Worm (Caenorhabditis elegans) whole organism, young adult: ENCODE data around the gene T23F6.5.

ENCODE experiments used
- B0035.1 ChIP-seq: sonication (generic microtip); optimal IDR thresholded peaks from 2 replicates; lab custom pipeline; 2016; ENCODE audit warnings: missing genetic modification characterization, mild to moderate bottlenecking, missing compliant biosample characterization, missing genotype, missing genetic modification reagents
- F57A8.1 ChIP-seq: fragments of 200-800 bp; sonication (Bioruptor generic); optimal IDR thresholded peaks from 2 replicates; lab custom pipeline; 2018; ENCODE audit warnings: mild to moderate bottlenecking, missing genetic modification characterization, moderate library complexity, missing compliant biosample characterization
- K12H6.12 ChIP-seq: fragments of 200-800 bp; sonication (Bioruptor generic); optimal IDR thresholded peaks from 2 replicates; lab custom pipeline; 2018; ENCODE audit warnings: mild to moderate bottlenecking, missing genetic modification characterization, missing compliant biosample characterization
- Y56A3A.18 ChIP-seq: fragments of 200-800 bp; sonication (Bioruptor generic); IDR thresholded peaks from 2 replicates; pipeline ENCODE4 v1.3.6; 2022; ENCODE audit warnings: missing genetic modification reagents, missing genetic modification characterization, missing compliant biosample characterization
- Y79H2A.3 ChIP-seq: fragments of 200-800 bp; sonication (Bioruptor generic); conservative IDR thresholded peaks from 2 replicates; pipeline ENCODE4 v1.3.6; 2022; ENCODE audit warnings: missing genetic modification reagents, missing genetic modification characterization, missing compliant biosample characterization
- ama-1 ChIP-seq, 3 experiments: fragments of 150-350 bp in 1 of 3; sonication (generic microtip) in 2 of 3; optimal IDR thresholded peaks; 2 replicates each; lab custom pipeline; 2014 to 2018; ENCODE audit warnings: missing biosample characterization in 2 of 3, missing genetic modification characterization in 2 of 3, missing genetic modification reagents in 2 of 3
- aptf-2 ChIP-seq: fragments of 200-800 bp; sonication (Bioruptor generic); conservative IDR thresholded peaks from 2 replicates; pipeline ENCODE4 v1.3.6; 2022; ENCODE audit warnings: missing genetic modification reagents, missing genetic modification characterization, missing compliant biosample characterization
- aptf-3 ChIP-seq: fragments of 200-800 bp; sonication (Bioruptor generic); IDR thresholded peaks from 2 replicates; pipeline ENCODE4 v1.3.6; 2022; ENCODE audit warnings: missing genetic modification characterization, missing compliant biosample characterization
- attf-3 ChIP-seq: fragments of 200-800 bp; sonication (Bioruptor generic); conservative IDR thresholded peaks from 2 replicates; pipeline ENCODE4 v1.3.6; 2022; ENCODE audit warnings: missing genetic modification reagents, missing genetic modification characterization, missing compliant biosample characterization
- ceh-27 ChIP-seq: fragments of 200-800 bp; sonication (Bioruptor generic); optimal IDR thresholded peaks from 2 replicates; lab custom pipeline; 2018; ENCODE audit warnings: mild to moderate bottlenecking, missing genetic modification characterization, moderate library complexity, missing compliant biosample characterization
- ceh-79 ChIP-seq: sonication (generic microtip); optimal IDR thresholded peaks from 2 replicates; lab custom pipeline; 2017; ENCODE audit warnings: mild to moderate bottlenecking, missing genetic modification characterization, missing compliant biosample characterization
- ceh-91 ChIP-seq: fragments of 200-800 bp; sonication (Bioruptor generic); IDR thresholded peaks from 2 replicates; pipeline ENCODE4 v1.3.6; 2022; ENCODE audit warnings: missing genetic modification reagents, missing genetic modification characterization, missing compliant biosample characterization
- chd-7 ChIP-seq: sonication (generic microtip); optimal IDR thresholded peaks from 2 replicates; lab custom pipeline; 2016; ENCODE audit warnings: mild to moderate bottlenecking, missing genetic modification characterization, moderate library complexity, missing compliant biosample characterization
- die-1 ChIP-seq: sonication (generic microtip); optimal IDR thresholded peaks from 2 replicates; lab custom pipeline; 2016; ENCODE audit warnings: missing genotype, mild to moderate bottlenecking, missing genetic modification characterization, missing compliant biosample characterization
- dox-1 ChIP-seq: fragments of 200-800 bp; sonication (Bioruptor generic); IDR thresholded peaks from 2 replicates; pipeline ENCODE4 v1.3.6; 2022; ENCODE audit warnings: missing genetic modification reagents, missing genetic modification characterization, missing compliant biosample characterization
- dpl-1 ChIP-seq: fragments of 150-350 bp; optimal IDR thresholded peaks from 2 replicates; lab custom pipeline; 2014; ENCODE audit warnings: missing biosample characterization, missing genetic modification reagents, missing genetic modification characterization
- efl-1 ChIP-seq: fragments of 150-350 bp; optimal IDR thresholded peaks from 2 replicates; lab custom pipeline; 2014; ENCODE audit warnings: missing biosample characterization, missing genetic modification reagents, missing genetic modification characterization
- fkh-3 ChIP-seq: sonication (generic microtip); optimal IDR thresholded peaks from 2 replicates; lab custom pipeline; 2016; ENCODE audit warnings: mild to moderate bottlenecking, missing genetic modification characterization, missing compliant biosample characterization
- gei-17 ChIP-seq: fragments of 200-800 bp; sonication (Bioruptor generic); optimal IDR thresholded peaks from 2 replicates; lab custom pipeline; 2018; ENCODE audit warnings: mild to moderate bottlenecking, missing genetic modification characterization, missing compliant biosample characterization
- him-1 ChIP-seq: sonication (generic microtip); optimal IDR thresholded peaks from 2 replicates; lab custom pipeline; 2016; ENCODE audit warnings: missing genotype, missing genetic modification reagents, missing genetic modification characterization, missing compliant biosample characterization
- hmg-20 ChIP-seq: fragments of 200-800 bp; sonication (Bioruptor generic); IDR thresholded peaks from 2 replicates; pipeline ENCODE4 v1.3.6; 2022; ENCODE audit warnings: missing genetic modification reagents, missing genetic modification characterization, missing compliant biosample characterization
- hrde-1 ChIP-seq: sonication (generic microtip); optimal IDR thresholded peaks from 2 replicates; lab custom pipeline; 2016; ENCODE audit warnings: missing genetic modification characterization, mild to moderate bottlenecking, missing compliant biosample characterization, moderate library complexity, missing genotype, missing genetic modification reagents, borderline replicate concordance
- hsf-1 ChIP-seq: fragments of 200-800 bp; sonication (Bioruptor generic); IDR thresholded peaks from 2 replicates; pipeline ENCODE4 v1.3.6; 2022; ENCODE audit warnings: missing genetic modification reagents, missing genetic modification characterization, missing compliant biosample characterization
- let-526 ChIP-seq: fragments of 200-800 bp; sonication (Bioruptor generic); IDR thresholded peaks from 2 replicates; pipeline ENCODE4 v1.3.6; 2022; ENCODE audit warnings: missing genetic modification reagents, missing genetic modification characterization, missing compliant biosample characterization
- lsl-1 ChIP-seq: fragments of 200-800 bp; sonication (Bioruptor generic); optimal IDR thresholded peaks from 2 replicates; lab custom pipeline; 2018; ENCODE audit warnings: mild to moderate bottlenecking, missing genetic modification characterization, moderate library complexity, missing compliant biosample characterization
- madf-10 ChIP-seq: sonication (generic microtip); optimal IDR thresholded peaks from 2 replicates; lab custom pipeline; 2016; ENCODE audit warnings: mild to moderate bottlenecking, missing genetic modification characterization, missing compliant biosample characterization
- madf-8 ChIP-seq: fragments of 200-800 bp; sonication (Bioruptor generic); conservative IDR thresholded peaks from 2 replicates; pipeline ENCODE4 v1.3.6; 2022; ENCODE audit warnings: missing genetic modification reagents, missing genetic modification characterization, missing compliant biosample characterization
- mcd-1 ChIP-seq: fragments of 200-800 bp; sonication (Bioruptor generic); IDR thresholded peaks from 2 replicates; pipeline ENCODE4 v1.3.6; 2022; ENCODE audit warnings: missing genetic modification reagents, missing genetic modification characterization, missing compliant biosample characterization
- nfya-1 ChIP-seq: sonication (generic microtip); optimal IDR thresholded peaks from 2 replicates; lab custom pipeline; 2017; ENCODE audit warnings: antibody characterized with exemption, missing compliant biosample characterization, missing genetic modification characterization, borderline replicate concordance; ENCODE audit not compliant: insufficient read depth
- nfyb-1 ChIP-seq: fragments of 200-800 bp; sonication (Bioruptor generic); IDR thresholded peaks from 2 replicates; pipeline ENCODE4 v1.3.6; 2022; ENCODE audit warnings: missing genetic modification reagents, missing genetic modification characterization, missing compliant biosample characterization
- nhr-120 ChIP-seq: fragments of 200-800 bp; sonication (Bioruptor generic); IDR thresholded peaks from 2 replicates; pipeline ENCODE4 v1.3.6; 2022; ENCODE audit warnings: missing genetic modification characterization, missing compliant biosample characterization
- nhr-179 ChIP-seq: sonication (generic microtip); optimal IDR thresholded peaks from 2 replicates; lab custom pipeline; 2016; ENCODE audit warnings: mild to moderate bottlenecking, missing genetic modification characterization, missing compliant biosample characterization
- pbrm-1 ChIP-seq: fragments of 200-800 bp; sonication (Bioruptor generic); IDR thresholded peaks from 2 replicates; pipeline ENCODE4 v1.3.6; 2022; ENCODE audit warnings: missing genetic modification reagents, missing genetic modification characterization, missing compliant biosample characterization
- rec-8 ChIP-seq, 2 experiments: sonication (generic microtip); optimal IDR thresholded peaks; 2 replicates each; lab custom pipeline; 2016; ENCODE audit warnings: mild to moderate bottlenecking in 2 of 2, missing genetic modification characterization in 2 of 2, missing genetic modification reagents in 2 of 2, missing genotype in 2 of 2, missing biosample characterization in 1 of 2, missing compliant biosample characterization in 1 of 2, moderate library complexity in 1 of 2
- rpc-1 ChIP-seq, 2 experiments: fragments of 150-350 bp in 1 of 2; sonication (generic microtip) in 1 of 2; optimal IDR thresholded peaks; 2 replicates each; lab custom pipeline; 2014 to 2018; ENCODE audit warnings: missing biosample characterization in 1 of 2, missing genetic modification characterization in 1 of 2, missing genetic modification reagents in 1 of 2, missing genotype in 1 of 2
- snpc-1.3 ChIP-seq: sonication (generic microtip); optimal IDR thresholded peaks from 2 replicates; lab custom pipeline; 2017; ENCODE audit warnings: missing genetic modification characterization, mild to moderate bottlenecking, missing compliant biosample characterization, antibody characterized with exemption, moderate library complexity, missing genotype, missing genetic modification reagents; ENCODE audit not compliant: insufficient read depth
- snpc-3.4 ChIP-seq: sonication (generic microtip); optimal IDR thresholded peaks from 2 replicates; lab custom pipeline; 2017; ENCODE audit warnings: missing genetic modification characterization, mild to moderate bottlenecking, missing compliant biosample characterization, antibody characterized with exemption, moderate library complexity, missing genotype, missing genetic modification reagents
- snpc-4 ChIP-seq, 5 experiments: fragments of 150-350 bp in 1 of 5; sonication (generic microtip) in 4 of 5; optimal IDR thresholded peaks; 2 replicates each; lab custom pipeline; 2014 to 2018; ENCODE audit warnings: missing genetic modification characterization in 5 of 5, missing biosample characterization in 3 of 5, antibody characterized with exemption in 2 of 5, mild to moderate bottlenecking in 2 of 5, missing compliant biosample characterization in 2 of 5, missing genotype in 2 of 5, moderate library complexity in 2 of 5, missing genetic modification reagents in 1 of 5
- tbp1 ChIP-seq: fragments of 200-800 bp; sonication (Bioruptor generic); optimal IDR thresholded peaks from 2 replicates; lab custom pipeline; 2018; ENCODE audit warnings: mild to moderate bottlenecking, missing genetic modification characterization, missing compliant biosample characterization
- unc-130 ChIP-seq: sonication (generic microtip); optimal IDR thresholded peaks from 2 replicates; lab custom pipeline; 2016; ENCODE audit warnings: missing genetic modification reagents, missing genetic modification characterization, missing compliant biosample characterization
- xnd-1 ChIP-seq: sonication (generic microtip); optimal IDR thresholded peaks from 2 replicates; lab custom pipeline; 2016; ENCODE audit warnings: missing genotype, missing genetic modification reagents, missing genetic modification characterization, missing compliant biosample characterization
- zfh-2 ChIP-seq: fragments of 200-800 bp; sonication (Bioruptor generic); conservative IDR thresholded peaks from 2 replicates; pipeline ENCODE4 v1.3.6; 2022; ENCODE audit warnings: missing genetic modification reagents, missing genetic modification characterization, missing compliant biosample characterization
- zim-3 ChIP-seq: sonication (generic microtip); optimal IDR thresholded peaks from 2 replicates; lab custom pipeline; 2017; ENCODE audit warnings: mild to moderate bottlenecking, missing genetic modification characterization, moderate library complexity, missing compliant biosample characterization
- ztf-22 ChIP-seq: fragments of 200-800 bp; sonication (Bioruptor generic); optimal IDR thresholded peaks from 2 replicates; lab custom pipeline; 2018; ENCODE audit warnings: mild to moderate bottlenecking, missing genetic modification characterization, moderate library complexity, missing compliant biosample characterization
- ztf-28 ChIP-seq: fragments of 200-800 bp; sonication (Bioruptor generic); IDR thresholded peaks from 2 replicates; pipeline ENCODE4 v1.3.6; 2022; ENCODE audit warnings: missing genetic modification reagents, missing genetic modification characterization, missing compliant biosample characterization
- ztf-3 ChIP-seq: fragments of 200-800 bp; sonication (Bioruptor generic); optimal IDR thresholded peaks from 2 replicates; lab custom pipeline; 2018; ENCODE audit warnings: mild to moderate bottlenecking, missing genetic modification characterization, missing compliant biosample characterization

The T23F6.5 gene

ce11 chrIV:12785988-12786387 lies 44.6 kb upstream of the T23F6.5 start (continued):
- no peak for TF ChIP-seq ztf-22 (GFP tag; lab: Kevin White, UChicago)
- peak; percentile 60 for TF ChIP-seq lsl-1 (GFP tag; lab: Kevin White, UChicago)
- peak; percentile 75 for TF ChIP-seq tbp1
- TF ChIP-seq snpc-3.4 (tag; lab: Kevin White, UChicago): peak; percentile 65
- TF ChIP-seq nhr-179 (tag; lab: Kevin White, UChicago): no peak
- TF ChIP-seq aptf-3 (GFP tag; lab: Robert Waterston, UW): no peak
- no peak for TF ChIP-seq xnd-1 (tag; lab: Kevin White, UChicago)
- no peak for TF ChIP-seq ceh-79
- no peak for TF ChIP-seq dpl-1 (GFP tag; lab: Kevin White, UChicago)
- no peak for TF ChIP-seq Y79H2A.3 (GFP tag; lab: Robert Waterston, UW)
- no peak for TF ChIP-seq F57A8.1 (GFP tag; lab: Kevin White, UChicago)
- no peak for TF ChIP-seq nfya-1
- peak; percentile 91 for TF ChIP-seq pbrm-1 (GFP tag; lab: Robert Waterston, UW)
- TF ChIP-seq zfh-2: no peak
- TF ChIP-seq ceh-91 (GFP tag; lab: Robert Waterston, UW): no peak
- peak; percentile 64 for TF ChIP-seq snpc-1.3 (tag; lab: Kevin White, UChicago)
- no peak for TF ChIP-seq K12H6.12 (tag; lab: Kevin White, UChicago)
- TF ChIP-seq hsf-1 (GFP tag; lab: Robert Waterston, UW): peak; percentile 88
- no peak for TF ChIP-seq unc-130 (GFP tag; lab: Kevin White, UChicago)
- no peak for TF ChIP-seq die-1
- TF ChIP-seq chd-7 (tag; lab: Kevin White, UChicago): no peak
- TF ChIP-seq gei-17 (GFP tag; lab: Kevin White, UChicago): no peak
- TF ChIP-seq B0035.1 (tag; lab: Kevin White, UChicago): no peak
- no peak for TF ChIP-seq ama-1 (optimal IDR thresholded peaks at IDR 0.05; lab: Kevin White, UChicago)
- TF ChIP-seq ama-1 (GFP tag; optimal IDR thresholded peaks at IDR 0.05; lab: Kevin White, UChicago): no peak
- no peak for TF ChIP-seq rpc-1 (optimal IDR thresholded peaks at IDR 0.05; lab: Kevin White, UChicago)
- no peak for TF ChIP-seq rpc-1 (tag; optimal IDR thresholded peaks at IDR 0.05; lab: Kevin White, UChicago)
- peak; percentile 81 for TF ChIP-seq dox-1 (GFP tag; lab: Robert Waterston, UW)
- peak; percentile 55; the same call in 1 of the 2 replicates for TF ChIP-seq nfyb-1 (GFP tag; lab: Robert Waterston, UW)
- TF ChIP-seq nhr-120 (GFP tag; lab: Robert Waterston, UW): no peak
- 0 out of 2 replicates have a peak, but pooled peaks have one; percentile 11 for TF ChIP-seq Y56A3A.18 (GFP tag; lab: Robert Waterston, UW)
- TF ChIP-seq let-526: no peak
- TF ChIP-seq madf-10 (tag; lab: Kevin White, UChicago): no peak
- no peak for TF ChIP-seq hrde-1 (tag; lab: Kevin White, UChicago)
- no peak for TF ChIP-seq rec-8 (tag; optimal IDR thresholded peaks at IDR 0.05; lab: Kevin White, UChicago)
- TF ChIP-seq mcd-1 (GFP tag; lab: Robert Waterston, UW): peak; percentile 49; the same call in 1 of the 2 replicates
- TF ChIP-seq ztf-28 (GFP tag; lab: Robert Waterston, UW): no peak
- peak; percentile 92 for TF ChIP-seq snpc-4 (GFP tag; optimal IDR thresholded peaks at IDR 0.05; lab: Kevin White, UChicago)
- peak; percentile 88 to 97 (median 94) for TF ChIP-seq snpc-4 (tag; optimal IDR thresholded peaks at IDR 0.05; lab: Kevin White, UChicago)
- TF ChIP-seq fkh-3 (tag; lab: Kevin White, UChicago): no peak
- TF ChIP-seq ceh-27: no peak
- peak; percentile 13 for TF ChIP-seq efl-1 (GFP tag; lab: Kevin White, UChicago)
- no peak for TF ChIP-seq ztf-3 (GFP tag; lab: Kevin White, UChicago)
- no peak for TF ChIP-seq hmg-20 (GFP tag; lab: Robert Waterston, UW)
- no peak for TF ChIP-seq zim-3 (tag; lab: Kevin White, UChicago)
- peak; percentile 46 for TF ChIP-seq him-1 (tag; lab: Kevin White, UChicago)
- no peak for TF ChIP-seq aptf-2 (GFP tag; lab: Robert Waterston, UW)
- TF ChIP-seq attf-3: peak; percentile 41; the same call in 1 of the 2 replicates
- TF ChIP-seq madf-8 (GFP tag; lab: Robert Waterston, UW): 0 out of 2 replicates have a peak, but pooled peaks have one; percentile 38
